Worm (Caenorhabditis elegans) whole organism, L2 larva: ENCODE results near the gene Y111B2A.21.

Source experiments
- F13H6.1 ChIP-seq: sonication (generic microtip); optimal IDR thresholded peaks from 2 replicates; lab custom pipeline; 2016; ENCODE audit warnings: missing genetic modification characterization, missing compliant biosample characterization
- Y55F3AM.14 ChIP-seq: fragments of 200-800 bp; sonication (Bioruptor generic); optimal IDR thresholded peaks from 2 replicates; lab custom pipeline; 2018; ENCODE audit warnings: mild to moderate bottlenecking, missing genetic modification characterization, missing compliant biosample characterization
- ZK546.5 ChIP-seq: sonication (generic microtip); optimal IDR thresholded peaks from 2 replicates; lab custom pipeline; 2017; ENCODE audit warnings: missing biosample characterization, missing genetic modification characterization
- aly-2 ChIP-seq: fragments of 150-350 bp; optimal IDR thresholded peaks from 2 replicates; lab custom pipeline; 2014; ENCODE audit warnings: missing biosample characterization, missing genetic modification characterization
- ama-1 ChIP-seq: fragments of 150-350 bp; optimal IDR thresholded peaks from 2 replicates; lab custom pipeline; 2018; ENCODE audit warnings: inconsistent platforms
- blmp-1 ChIP-seq: sonication (generic microtip); optimal IDR thresholded peaks from 2 replicates; lab custom pipeline; 2017; ENCODE audit warnings: missing genetic modification characterization, mild to moderate bottlenecking, missing compliant biosample characterization, antibody characterized with exemption, moderate library complexity; ENCODE audit not compliant: insufficient read depth
- ceh-16 ChIP-seq: fragments of 150-350 bp; optimal IDR thresholded peaks from 2 replicates; lab custom pipeline; 2014; ENCODE audit warnings: missing biosample characterization, missing genetic modification characterization
- crh-2 ChIP-seq: sonication (generic microtip); optimal IDR thresholded peaks from 2 replicates; lab custom pipeline; 2017; ENCODE audit warnings: missing biosample characterization, missing genetic modification characterization
- dmd-4 ChIP-seq: sonication (generic microtip); optimal IDR thresholded peaks from 2 replicates; lab custom pipeline; 2017; ENCODE audit warnings: missing biosample characterization, missing genetic modification characterization
- egl-27 ChIP-seq: sonication (generic microtip); optimal IDR thresholded peaks from 3 replicates; lab custom pipeline; 2017; ENCODE audit warnings: missing biosample characterization, missing genetic modification reagents, missing genetic modification characterization
- elt-3 ChIP-seq: sonication (generic microtip); optimal IDR thresholded peaks from 2 replicates; lab custom pipeline; 2017; ENCODE audit warnings: missing biosample characterization, missing genetic modification characterization
- fos-1 ChIP-seq: fragments of 150-350 bp; optimal IDR thresholded peaks from 2 replicates; lab custom pipeline; 2014; ENCODE audit warnings: missing biosample characterization, missing genetic modification characterization
- gmeb-1 ChIP-seq: fragments of 150-350 bp; optimal IDR thresholded peaks from 2 replicates; lab custom pipeline; 2014; ENCODE audit warnings: missing biosample characterization, missing genetic modification characterization
- lin-11 ChIP-seq: fragments of 150-350 bp; sonication (generic microtip); optimal IDR thresholded peaks from 2 replicates; lab custom pipeline; 2014; ENCODE audit warnings: missing biosample characterization, missing genetic modification characterization, inconsistent platforms, mixed read lengths
- lin-13 ChIP-seq: fragments of 150-350 bp; optimal IDR thresholded peaks from 2 replicates; lab custom pipeline; 2014; ENCODE audit warnings: missing biosample characterization, missing genetic modification reagents, missing genetic modification characterization
- lin-39 ChIP-seq: fragments of 150-350 bp; optimal IDR thresholded peaks from 2 replicates; lab custom pipeline; 2014; ENCODE audit warnings: missing biosample characterization, missing genetic modification reagents, missing genetic modification characterization
- lsy-2 ChIP-seq, 2 experiments: fragments of 150-350 bp in 1 of 2; sonication (generic microtip) in 1 of 2; optimal IDR thresholded peaks; 2 replicates each; lab custom pipeline; 2014 to 2017; ENCODE audit warnings: missing biosample characterization in 2 of 2, missing genetic modification characterization in 2 of 2
- mab-5 ChIP-seq: fragments of 150-350 bp; optimal IDR thresholded peaks from 2 replicates; lab custom pipeline; 2014; ENCODE audit warnings: missing biosample characterization, missing genetic modification characterization
- mbf-1 ChIP-seq: sonication (generic microtip); optimal IDR thresholded peaks from 2 replicates; lab custom pipeline; 2017; ENCODE audit warnings: missing biosample characterization, missing genetic modification characterization
- mdl-1 ChIP-seq, 2 experiments: fragments of 150-350 bp in 1 of 2; sonication (generic microtip) in 1 of 2; optimal IDR thresholded peaks; 2 replicates each; lab custom pipeline; 2017; ENCODE audit warnings: missing biosample characterization in 2 of 2, missing genetic modification characterization in 2 of 2
- nhr-10 ChIP-seq: sonication (generic microtip); optimal IDR thresholded peaks from 2 replicates; lab custom pipeline; 2017; ENCODE audit warnings: missing biosample characterization, missing genetic modification characterization
- nhr-11 ChIP-seq: fragments of 150-350 bp; optimal IDR thresholded peaks from 2 replicates; lab custom pipeline; 2014; ENCODE audit warnings: missing biosample characterization, missing genetic modification characterization
- nhr-12 ChIP-seq: fragments of 150-350 bp; optimal IDR thresholded peaks from 2 replicates; lab custom pipeline; 2014; ENCODE audit warnings: missing biosample characterization, missing genetic modification characterization
- nhr-129 ChIP-seq: fragments of 150-350 bp; optimal IDR thresholded peaks from 2 replicates; lab custom pipeline; 2014; ENCODE audit warnings: missing biosample characterization, missing genetic modification characterization
- nhr-21 ChIP-seq: fragments of 150-350 bp; optimal IDR thresholded peaks from 2 replicates; lab custom pipeline; 2014; ENCODE audit warnings: missing biosample characterization, missing genetic modification characterization
- nhr-23 ChIP-seq: fragments of 150-350 bp; optimal IDR thresholded peaks from 2 replicates; lab custom pipeline; 2014; ENCODE audit warnings: missing biosample characterization, missing genetic modification reagents, missing genetic modification characterization
- nhr-25 ChIP-seq: fragments of 150-350 bp; sonication (generic microtip); optimal IDR thresholded peaks from 3 replicates; lab custom pipeline; 2014; ENCODE audit warnings: missing biosample characterization, missing genetic modification characterization
- nhr-77 ChIP-seq: fragments of 150-350 bp; optimal IDR thresholded peaks from 2 replicates; lab custom pipeline; 2014; ENCODE audit warnings: missing biosample characterization, missing genetic modification characterization
- peb-1 ChIP-seq: fragments of 150-350 bp; optimal IDR thresholded peaks from 2 replicates; lab custom pipeline; 2014; ENCODE audit warnings: missing biosample characterization, missing genetic modification characterization
- sem-4 ChIP-seq: fragments of 150-350 bp; optimal IDR thresholded peaks from 2 replicates; lab custom pipeline; 2014; ENCODE audit warnings: missing biosample characterization, missing genetic modification reagents, missing genetic modification characterization
- sma-9 ChIP-seq, 2 experiments: fragments of 150-350 bp in 1 of 2; sonication (generic microtip) in 1 of 2; optimal IDR thresholded peaks; 2 replicates each; lab custom pipeline; 2014 to 2016; ENCODE audit warnings: missing genetic modification characterization in 2 of 2, mild to moderate bottlenecking in 1 of 2, missing biosample characterization in 1 of 2, missing compliant biosample characterization in 1 of 2, missing genetic modification reagents in 1 of 2, moderate library complexity in 1 of 2
- snpc-4 ChIP-seq: fragments of 150-350 bp; optimal IDR thresholded peaks from 2 replicates; lab custom pipeline; 2014; ENCODE audit warnings: missing biosample characterization, missing genetic modification characterization
- unc-39 ChIP-seq: fragments of 150-350 bp; optimal IDR thresholded peaks from 2 replicates; lab custom pipeline; 2014; ENCODE audit warnings: missing biosample characterization, missing genetic modification characterization
- unc-55 ChIP-seq: fragments of 150-350 bp; sonication (generic microtip); optimal IDR thresholded peaks from 3 replicates; lab custom pipeline; 2014; ENCODE audit warnings: missing biosample characterization, missing genetic modification reagents, missing genetic modification characterization
- zag-1 ChIP-seq: fragments of 150-350 bp; optimal IDR thresholded peaks from 2 replicates; lab custom pipeline; 2014; ENCODE audit warnings: missing biosample characterization, missing genetic modification characterization
- ztf-11 ChIP-seq: sonication (generic microtip); optimal IDR thresholded peaks from 2 replicates; lab custom pipeline; 2017; ENCODE audit warnings: missing biosample characterization, missing genetic modification characterization
- ztf-4 ChIP-seq: fragments of 150-350 bp; optimal IDR thresholded peaks from 2 replicates; lab custom pipeline; 2014; ENCODE audit warnings: missing biosample characterization, missing genetic modification characterization

Gene Y111B2A.21

ce11 chrIII:12738935-12739334 lies 7.3 kb upstream of the Y111B2A.21 start:
- peak; percentile 50 for TF ChIP-seq gmeb-1 (tag; lab: Kevin White, UChicago)
- TF ChIP-seq sma-9 (GFP tag; optimal IDR thresholded peaks at IDR 0.05; lab: Kevin White, UChicago), result no peak
- TF ChIP-seq sma-9 (tag; optimal IDR thresholded peaks at IDR 0.05; lab: Kevin White, UChicago), result no peak
- TF ChIP-seq, all 48 proteins: peak for 1

ce11 chrIII:12740313-12740712 lies 5.9 kb upstream of the Y111B2A.21 start:
- TF ChIP-seq sem-4 (tag; lab: Kevin White, UChicago) (no peak), lin-13 (GFP tag; lab: Kevin White, UChicago) (no peak), ztf-4 (no peak), crh-2 (tag; lab: Kevin White, UChicago) (no peak), ama-1 (lab: Kevin White, UChicago) (no peak), nhr-23 (tag; lab: Kevin White, UChicago) (no peak), mdl-1 (tag; optimal IDR thresholded peaks at IDR 0.05; lab: Kevin White, UChicago) (no peak), peb-1 (tag; lab: Kevin White, UChicago) (no peak), dmd-4 (no peak), Y55F3AM.14 (GFP tag; lab: Kevin White, UChicago) (no peak), nhr-129 (tag; lab: Kevin White, UChicago) (no peak), gmeb-1 (tag; lab: Kevin White, UChicago) (no peak), unc-55 (GFP tag; lab: Kevin White, UChicago) (no peak), nhr-77 (no peak), egl-27 (no peak), snpc-4 (tag; lab: Kevin White, UChicago) (no peak)

ce11 chrIII:12743515-12743914 lies 2.7 kb upstream of the Y111B2A.21 start:
- TF ChIP-seq egl-27, result no peak

ce11 chrIII:12750831-12751230 lies 4.6 kb downstream of the Y111B2A.21 start, which contains the start of the genes irld-60 and irld-20:
TSS of gene irld-60 (minus strand) at chrIII:12750931.
TSS of gene irld-20 (plus strand) at chrIII:12751109.
- TF ChIP-seq nhr-11 (no peak), nhr-77 (no peak), fos-1 (tag; lab: Kevin White, UChicago) (no peak), sma-9 (GFP tag; optimal IDR thresholded peaks at IDR 0.05; lab: Kevin White, UChicago) (no peak), sma-9 (tag; optimal IDR thresholded peaks at IDR 0.05; lab: Kevin White, UChicago) (no peak), F13H6.1 (tag; lab: Kevin White, UChicago) (no peak), ama-1 (lab: Kevin White, UChicago) (no peak), nhr-25 (no peak), nhr-21 (tag; lab: Kevin White, UChicago) (no peak), peb-1 (tag; lab: Kevin White, UChicago) (no peak), nhr-129 (tag; lab: Kevin White, UChicago) (no peak), snpc-4 (tag; lab: Kevin White, UChicago) (no peak), ceh-16 (tag; lab: Kevin White, UChicago) (no peak), blmp-1 (tag; lab: Kevin White, UChicago) (no peak), aly-2 (tag; lab: Kevin White, UChicago) (no peak), ZK546.5 (no peak), nhr-12 (tag; lab: Kevin White, UChicago) (no peak), ztf-4 (no peak), ztf-11 (no peak), mab-5 (tag; lab: Kevin White, UChicago) (no peak)

ce11 chrIII:12755048-12755447 lies 8.8 kb downstream of the Y111B2A.21 start, which contains the start of gene srw-10:
TSS of gene srw-10 (plus strand) at chrIII:12755348.
- no peak for TF ChIP-seq zag-1 (tag; lab: Kevin White, UChicago)
- TF ChIP-seq unc-39 (tag; lab: Kevin White, UChicago), result no peak
- TF ChIP-seq lsy-2 (tag; optimal IDR thresholded peaks at IDR 0.05; lab: Kevin White, UChicago), result no peak
- TF ChIP-seq unc-55 (GFP tag; lab: Kevin White, UChicago), result no peak

ce11 chrIII:12757367-12757766 lies 11.1 kb downstream of the Y111B2A.21 start, which contains the start of gene srw-9:
TSS of gene srw-9 (plus strand) at chrIII:12757667.
- no peak for TF ChIP-seq mbf-1 (tag; lab: Kevin White, UChicago)
- TF ChIP-seq elt-3, result no peak
- no peak for TF ChIP-seq unc-39 (tag; lab: Kevin White, UChicago)
- TF ChIP-seq lin-39 (tag; lab: Kevin White, UChicago), result no peak
- no peak for TF ChIP-seq lin-11 (tag; lab: Kevin White, UChicago)
- TF ChIP-seq sma-9 (GFP tag; optimal IDR thresholded peaks at IDR 0.05; lab: Kevin White, UChicago), result no peak
- no peak for TF ChIP-seq sma-9 (tag; optimal IDR thresholded peaks at IDR 0.05; lab: Kevin White, UChicago)
- no peak for TF ChIP-seq mab-5 (tag; lab: Kevin White, UChicago)
- no peak for TF ChIP-seq nhr-21 (tag; lab: Kevin White, UChicago)
- no peak for TF ChIP-seq blmp-1 (tag; lab: Kevin White, UChicago)
- TF ChIP-seq unc-55 (GFP tag; lab: Kevin White, UChicago), result no peak
- no peak for TF ChIP-seq egl-27
- no peak for TF ChIP-seq nhr-10
- TF ChIP-seq, all 48 proteins: peak for 0
